In the genomic region with DNA sequence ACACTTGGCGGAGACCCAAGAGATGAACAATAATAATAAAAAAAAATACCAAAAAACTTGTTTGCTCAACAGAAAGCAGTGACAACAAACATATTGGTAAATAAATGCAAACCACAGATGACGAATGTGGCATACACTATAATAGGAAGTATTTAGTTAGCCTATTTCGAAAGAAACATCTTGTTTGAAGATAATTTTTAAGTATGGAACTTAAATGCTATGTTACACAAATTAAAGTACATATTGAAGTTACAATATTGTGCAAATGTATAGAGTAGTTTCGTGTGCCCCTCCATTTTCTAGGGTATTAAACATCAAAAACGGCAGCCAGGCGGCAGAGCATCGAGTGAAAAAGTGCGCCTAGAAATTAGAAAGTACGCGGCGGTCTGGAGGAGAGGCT, we compare ENCODE assay signal across 2 fruit fly cellular contexts.
TF ChIP-seq lines count a peak whose summit lies in the region.

No protein-coding gene starts in this region.

TF ChIP-seq in whole organism, embryonic, 481 proteins besides CTCF, POLR2A, EP300 and RAD21 (continued from another document and continues in another):
- TF ChIP-seq CG10462 (GFP tag; optimal IDR thresholded peaks at IDR 0.05; lab: Kevin White, UChicago) (no peak), kay (GFP tag; optimal IDR thresholded peaks at IDR 0.05; lab: Kevin White, UChicago) (no peak), pfk (GFP tag; optimal IDR thresholded peaks at IDR 0.05; lab: Kevin White, UChicago) (no peak), Awh (GFP tag; IDR thresholded peaks at IDR 0.05; lab: Robert Waterston, UW) (no peak), CG5953 (GFP tag; IDR thresholded peaks at IDR 0.05; lab: Robert Waterston, UW) (peak; percentile 62), pita (GFP tag; optimal IDR thresholded peaks at IDR 0.05; lab: Kevin White, UChicago) (no peak), Spps (tag; optimal IDR thresholded peaks at IDR 0.05; lab: Kevin White, UChicago) (no peak), Hr3 (GFP tag; optimal IDR thresholded peaks at IDR 0.05; lab: Kevin White, UChicago) (no peak), CG11456 (GFP tag; IDR thresholded peaks at IDR 0.05; lab: Robert Waterston, UW) (no peak), Antp (GFP tag; optimal IDR thresholded peaks at IDR 0.05; lab: Kevin White, UChicago) (no peak), CG2875 (GFP tag; optimal IDR thresholded peaks at IDR 0.05; lab: Kevin White, UChicago) (peak; percentile 70), Fer2 (tag; optimal IDR thresholded peaks at IDR 0.05; lab: Kevin White, UChicago) (no peak), Med (GFP tag; lab: Kevin White, UChicago) (peak; percentile 80), CG13424 (tag; optimal IDR thresholded peaks at IDR 0.05; lab: Kevin White, UChicago) (peak; percentile 64), CG4404 (GFP tag; IDR thresholded peaks at IDR 0.05; lab: Robert Waterston, UW) (no peak), CG14860 (GFP tag; IDR thresholded peaks at IDR 0.05; lab: Robert Waterston, UW; ENCODE audit: partially characterized antibody) (no peak), Neu2 (GFP tag; optimal IDR thresholded peaks at IDR 0.05; lab: Kevin White, UChicago; ENCODE audit: borderline replicate concordance) (no peak), sna (GFP tag; IDR thresholded peaks at IDR 0.05; lab: Robert Waterston, UW; ENCODE audit: partially characterized antibody) (no peak), peb (GFP tag; IDR thresholded peaks at IDR 0.05; lab: Robert Waterston, UW) (no peak), Sry-δ (GFP tag; optimal IDR thresholded peaks at IDR 0.05; lab: Kevin White, UChicago) (no peak), chif (GFP tag; optimal IDR thresholded peaks at IDR 0.05; lab: Kevin White, UChicago) (no peak), CG43689 (GFP tag; IDR thresholded peaks at IDR 0.05; lab: Robert Waterston, UW) (no peak), CG14965 (GFP tag; optimal IDR thresholded peaks at IDR 0.05; lab: Kevin White, UChicago; ENCODE audit: borderline replicate concordance) (no peak), CG15073 (GFP tag; optimal IDR thresholded peaks at IDR 0.05; lab: Kevin White, UChicago) (no peak), Pdp1 (GFP tag; optimal IDR thresholded peaks at IDR 0.05; lab: Kevin White, UChicago) (peak in 1 of 2 experiments; percentile 19), org-1 (GFP tag; optimal IDR thresholded peaks at IDR 0.05; lab: Kevin White, UChicago) (peak; percentile 8), ttk (GFP tag; IDR thresholded peaks at IDR 0.05; lab: Robert Waterston, UW) (peak; percentile 14; the same call in 1 of the 2 replicates), CG11093 (GFP tag; IDR thresholded peaks at IDR 0.05; lab: Robert Waterston, UW) (peak; percentile 28; the same call in 1 of the 3 replicates), kni (GFP tag; optimal IDR thresholded peaks at IDR 0.05; lab: Kevin White, UChicago) (no peak), eyg (GFP tag; optimal IDR thresholded peaks at IDR 0.05; lab: Kevin White, UChicago) (no peak), trh (GFP tag; optimal IDR thresholded peaks at IDR 0.05; lab: Kevin White, UChicago) (no peak), shn (GFP tag; optimal IDR thresholded peaks at IDR 0.05; lab: Kevin White, UChicago) (no peak), CG12071 (GFP tag; optimal IDR thresholded peaks at IDR 0.05; lab: Kevin White, UChicago) (peak; percentile 68), hbn (GFP tag; IDR thresholded peaks at IDR 0.05; lab: Robert Waterston, UW; ENCODE audit: partially characterized antibody) (no peak), lmd (GFP tag; IDR thresholded peaks at IDR 0.05; lab: Robert Waterston, UW) (peak; percentile 54), slp2 (GFP tag; optimal IDR thresholded peaks at IDR 0.05; lab: Kevin White, UChicago) (no peak), Optix (GFP tag; IDR thresholded peaks at IDR 0.05; lab: Robert Waterston, UW) (no peak), pan (optimal IDR thresholded peaks at IDR 0.05; lab: Kevin White, UChicago) (no peak), pan (GFP tag; optimal IDR thresholded peaks at IDR 0.05 in 1 of 2, IDR thresholded peaks at IDR 0.05 in 1 of 2) (peak in 1 of 2 experiments; percentile 50), Gsc (GFP tag; IDR thresholded peaks at IDR 0.05; lab: Robert Waterston, UW) (no peak), CG6175 (GFP tag; IDR thresholded peaks at IDR 0.05; lab: Robert Waterston, UW) (no peak), cad (GFP tag; optimal IDR thresholded peaks at IDR 0.05; lab: Kevin White, UChicago) (no peak), sug (tag; optimal IDR thresholded peaks at IDR 0.05; lab: Kevin White, UChicago) (no peak), HmgZ (tag; optimal IDR thresholded peaks at IDR 0.05; lab: Kevin White, UChicago) (no peak), Side (GFP tag; optimal IDR thresholded peaks at IDR 0.05; lab: Kevin White, UChicago) (no peak), CG18599 (GFP tag; optimal IDR thresholded peaks at IDR 0.05; lab: Kevin White, UChicago) (peak; percentile 41), Eip74EF (GFP tag; optimal IDR thresholded peaks at IDR 0.05; lab: Kevin White, UChicago) (peak in 1 of 2 experiments; percentile 74), ewg (GFP tag; optimal IDR thresholded peaks at IDR 0.05; lab: Kevin White, UChicago) (peak; percentile 49), CG33213 (GFP tag; optimal IDR thresholded peaks at IDR 0.05; lab: Kevin White, UChicago) (no peak), gce (GFP tag; IDR thresholded peaks at IDR 0.05; lab: Robert Waterston, UW) (0 out of 3 replicates have a peak, but pooled peaks have one; percentile 37), ci (GFP tag; IDR thresholded peaks at IDR 0.05; lab: Robert Waterston, UW) (peak; percentile 71), CG4360 (GFP tag; IDR thresholded peaks at IDR 0.05; lab: Robert Waterston, UW) (no peak), grn (GFP tag; optimal IDR thresholded peaks at IDR 0.05; lab: Kevin White, UChicago) (no peak), Fer1 (GFP tag; optimal IDR thresholded peaks at IDR 0.05; lab: Kevin White, UChicago) (peak; percentile 8), CG11247 (GFP tag; IDR thresholded peaks at IDR 0.05; lab: Robert Waterston, UW) (no peak), sens-2 (GFP tag; IDR thresholded peaks at IDR 0.05; lab: Robert Waterston, UW) (no peak), CG8765 (GFP tag; IDR thresholded peaks at IDR 0.05; lab: Robert Waterston, UW) (no peak), CG31224 (GFP tag; IDR thresholded peaks at IDR 0.05; lab: Robert Waterston, UW) (no peak), ssp (GFP tag; IDR thresholded peaks at IDR 0.05; lab: Robert Waterston, UW) (no peak), CG2116 (GFP tag; optimal IDR thresholded peaks at IDR 0.05; lab: Kevin White, UChicago) (no peak), Aef1 (GFP tag; IDR thresholded peaks at IDR 0.05; lab: Robert Waterston, UW) (0 out of 3 replicates have a peak, but pooled peaks have one; percentile 29), slou (GFP tag; optimal IDR thresholded peaks at IDR 0.05; lab: Kevin White, UChicago) (no peak), D (optimal IDR thresholded peaks at IDR 0.05; lab: Kevin White, UChicago) (no peak), D (GFP tag; optimal IDR thresholded peaks at IDR 0.05; lab: Kevin White, UChicago) (peak; percentile 57), sima (GFP tag; optimal IDR thresholded peaks at IDR 0.05; lab: Kevin White, UChicago) (no peak)

TF ChIP-seq in whole organism, prepupa, 60 proteins besides CTCF, POLR2A, EP300 and RAD21 (continued from another document):
- TF ChIP-seq CG6808 (GFP tag; optimal IDR thresholded peaks at IDR 0.05; lab: Kevin White, UChicago) (no peak), CG3919 (GFP tag; optimal IDR thresholded peaks at IDR 0.05; lab: Kevin White, UChicago) (peak; percentile 46), vri (GFP tag; optimal IDR thresholded peaks at IDR 0.05; lab: Kevin White, UChicago) (no peak), CG7368 (GFP tag; optimal IDR thresholded peaks at IDR 0.05; lab: Kevin White, UChicago) (peak; percentile 22), CG34406 (GFP tag; optimal IDR thresholded peaks at IDR 0.05; lab: Kevin White, UChicago) (peak; percentile 8), CG31627 (GFP tag; optimal IDR thresholded peaks at IDR 0.05; lab: Kevin White, UChicago) (no peak)
